Worm (Caenorhabditis elegans) whole organism, early embryonic: Measurements from ENCODE around the gene thoc-2.

ENCODE experiments used
- hmbx-1 ChIP-seq: sonication (generic microtip); optimal IDR thresholded peaks from 2 replicates; lab custom pipeline; 2016; ENCODE audit warnings: mild to moderate bottlenecking, missing genetic modification characterization, missing compliant biosample characterization
- hnd-1 ChIP-seq: sonication (generic microtip); optimal IDR thresholded peaks from 2 replicates; lab custom pipeline; 2016; ENCODE audit warnings: missing genetic modification characterization, missing compliant biosample characterization

DNA sequence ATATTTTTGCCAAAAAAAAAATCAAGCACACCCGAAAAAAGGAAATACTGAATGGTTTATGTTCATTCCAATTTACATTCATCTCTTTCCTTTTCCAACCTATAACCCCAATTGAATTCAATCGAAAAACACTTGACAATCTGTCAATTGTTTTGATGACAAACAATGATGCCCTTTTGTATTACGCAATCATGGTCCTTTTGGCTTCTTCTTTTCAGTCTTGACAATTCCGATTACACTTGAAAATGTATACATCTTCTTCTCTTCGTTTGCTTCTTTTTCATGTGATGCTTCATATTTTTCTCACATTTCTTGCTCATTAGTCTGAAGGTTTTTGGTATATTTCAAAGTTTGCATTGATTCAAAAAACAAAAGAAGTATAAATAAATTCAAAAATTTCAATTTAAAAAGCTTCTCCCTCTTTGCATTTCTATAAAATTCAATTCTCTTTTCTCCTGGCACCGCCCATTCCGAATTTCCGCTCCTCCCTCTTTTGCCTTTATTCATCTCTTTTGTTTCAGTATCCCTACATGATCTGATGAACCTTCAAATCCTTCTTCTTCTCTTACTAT, 36.5 kb upstream of the thoc-2 start, which contains the start of gene C56G2.4:
- TF ChIP-seq hmbx-1 (tag; lab: Kevin White, UChicago): no peak
- TF ChIP-seq hnd-1: no peak
